Fruit fly (Drosophila melanogaster): ENCODE measurements around the gene KrT95D.

KrT95D gene

DNA sequence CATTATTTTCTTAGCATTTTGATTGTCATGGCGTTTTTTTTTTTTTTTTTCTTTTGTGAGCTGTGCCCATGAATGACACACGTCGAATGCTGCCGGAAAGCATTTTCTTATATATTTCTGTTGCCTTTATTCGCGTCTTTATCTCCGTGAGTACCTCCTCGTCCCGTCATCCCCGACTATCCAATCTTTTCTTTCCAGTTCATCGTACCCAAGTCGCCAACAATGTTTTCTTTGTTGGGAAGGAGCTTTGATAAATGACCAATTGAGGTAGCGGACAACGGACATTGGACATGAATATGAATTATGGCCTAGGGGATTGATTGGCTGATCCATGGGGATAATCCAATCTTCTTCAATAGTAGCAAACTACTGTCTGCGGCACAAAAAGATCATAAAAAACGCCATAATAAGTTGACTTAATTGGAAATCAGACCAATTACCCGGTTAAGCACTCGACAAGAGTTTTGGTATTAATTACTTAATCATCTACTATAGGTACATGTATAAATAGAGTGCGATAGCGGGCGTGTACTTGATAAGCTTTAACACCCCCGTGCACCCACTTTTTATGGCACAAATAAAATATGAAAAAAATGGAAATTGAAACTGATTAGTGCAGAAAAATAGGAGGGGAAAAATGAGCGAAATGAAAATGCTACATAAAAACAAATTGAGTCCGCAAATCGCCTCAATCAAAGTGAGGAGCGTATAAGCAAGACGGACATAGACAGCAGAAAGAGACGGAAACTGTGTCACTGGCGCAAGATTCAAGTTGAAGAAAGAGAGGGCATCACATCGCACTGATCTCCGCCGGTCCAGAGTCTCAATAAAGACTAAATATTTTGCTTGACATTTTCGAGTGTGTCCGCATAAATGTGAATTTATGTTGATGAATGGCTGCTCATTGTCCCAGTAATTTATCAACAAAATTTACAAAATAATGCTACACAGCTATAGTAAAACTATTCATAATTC is 15.4 kb downstream of the KrT95D start:
- TF ChIP-seq Sox14 (GFP tag; optimal IDR thresholded peaks at IDR 0.05) (peak; percentile 85), CG4318 (GFP tag; optimal IDR thresholded peaks at IDR 0.05) (no peak), lz (GFP tag; optimal IDR thresholded peaks at IDR 0.05) (no peak), CG8319 (GFP tag; optimal IDR thresholded peaks at IDR 0.05) (no peak), spab (GFP tag; optimal IDR thresholded peaks at IDR 0.05) (no peak), CG6792 (GFP tag; optimal IDR thresholded peaks at IDR 0.05) (no peak), dac (GFP tag; optimal IDR thresholded peaks at IDR 0.05) (no peak), acj6 (GFP tag; optimal IDR thresholded peaks at IDR 0.05) (no peak), Gug (GFP tag; IDR thresholded peaks at IDR 0.05) (no peak), Hr39 (GFP tag; optimal IDR thresholded peaks at IDR 0.05) (no peak), dsx (GFP tag; optimal IDR thresholded peaks at IDR 0.05; ENCODE audit: poor library complexity, severe bottlenecking) (peak; percentile 31), CG11762 (GFP tag; optimal IDR thresholded peaks at IDR 0.05; ENCODE audit: insufficient read depth) (no peak), CG1621 (tag; optimal IDR thresholded peaks at IDR 0.05) (no peak), achi (GFP tag; optimal IDR thresholded peaks at IDR 0.05) (no peak), CG11294 (GFP tag; IDR thresholded peaks at IDR 0.05) (no peak), vri (GFP tag; optimal IDR thresholded peaks at IDR 0.05) (peak; percentile 79), Ets96B (tag; optimal IDR thresholded peaks at IDR 0.05) (no peak), Sox15 (GFP tag; optimal IDR thresholded peaks at IDR 0.05) (no peak), CG8632 (GFP tag; optimal IDR thresholded peaks at IDR 0.05) (no peak), CG34406 (GFP tag; optimal IDR thresholded peaks at IDR 0.05) (no peak), Eip75B (GFP tag; optimal IDR thresholded peaks at IDR 0.05) (peak; percentile 13), CG31627 (GFP tag; optimal IDR thresholded peaks at IDR 0.05) (no peak), CG7368 (GFP tag; optimal IDR thresholded peaks at IDR 0.05) (no peak), net (GFP tag; optimal IDR thresholded peaks at IDR 0.05) (no peak), CG10669 (GFP tag; optimal IDR thresholded peaks at IDR 0.05) (no peak), CG8119 (GFP tag; IDR thresholded peaks at IDR 0.05) (0 out of 3 replicates have a peak, but pooled peaks have one; percentile 13), cyc (GFP tag; optimal IDR thresholded peaks at IDR 0.05) (no peak), CG11902 (GFP tag; optimal IDR thresholded peaks at IDR 0.05) (no peak), esn (GFP tag; optimal IDR thresholded peaks at IDR 0.05) (no peak), Smox (GFP tag; optimal IDR thresholded peaks at IDR 0.05) (no peak), ss (GFP tag; optimal IDR thresholded peaks at IDR 0.05) (no peak), Met (GFP tag; optimal IDR thresholded peaks at IDR 0.05) (no peak), CG32006 (GFP tag; optimal IDR thresholded peaks at IDR 0.05) (no peak), CG3919 (GFP tag; optimal IDR thresholded peaks at IDR 0.05) (no peak), CG6808 (GFP tag; optimal IDR thresholded peaks at IDR 0.05) (no peak), Lpt (GFP tag; optimal IDR thresholded peaks at IDR 0.05) (no peak), Sox102F (GFP tag; optimal IDR thresholded peaks at IDR 0.05) (peak; percentile 0), CG6163 (GFP tag; IDR thresholded peaks at IDR 0.05) (peak; percentile 27; the same call in 1 of the 3 replicates), CG3032 (tag; optimal IDR thresholded peaks at IDR 0.05) (no peak), Eip78C (GFP tag) (peak; percentile 41), CG16779 (tag; optimal IDR thresholded peaks at IDR 0.05) (no peak), CG15336 (GFP tag; IDR thresholded peaks at IDR 0.05) (0 out of 2 replicates have a peak, but pooled peaks have one; percentile 26), CG9139 (GFP tag; optimal IDR thresholded peaks at IDR 0.05) (no peak), CG6276 (GFP tag; optimal IDR thresholded peaks at IDR 0.05) (no peak), Hr38 (GFP tag; optimal IDR thresholded peaks at IDR 0.05) (no peak), OdsH (GFP tag; optimal IDR thresholded peaks at IDR 0.05) (no peak), Eip93F (GFP tag; optimal IDR thresholded peaks at IDR 0.05) (peak; percentile 57), fd59A (GFP tag; optimal IDR thresholded peaks at IDR 0.05) (no peak), topi (GFP tag; optimal IDR thresholded peaks at IDR 0.05) (no peak), salr (GFP tag; optimal IDR thresholded peaks at IDR 0.05) (no peak)

Data from whole organism, prepupa.